Worm (Caenorhabditis elegans): ENCODE measurements around the gene F37B4.15.

Gene F37B4.15

ce11 chrV:2872947-2873346, 19.1 kb upstream of the F37B4.15 start:
- TF ChIP-seq madf-3 (GFP tag; IDR thresholded peaks at IDR 0.05) (0 out of 2 replicates have a peak, but pooled peaks have one; percentile 20), let-526 (GFP tag; IDR thresholded peaks at IDR 0.05) (no peak), pha-4 (tag; optimal IDR thresholded peaks at IDR 0.05) (no peak), F23B12.7 (tag; optimal IDR thresholded peaks at IDR 0.05; ENCODE audit: insufficient read depth) (no peak), ztf-25 (GFP tag; IDR thresholded peaks at IDR 0.05) (no peak), lin-35 (GFP tag; optimal IDR thresholded peaks at IDR 0.05) (no peak), F49E8.2 (tag; optimal IDR thresholded peaks at IDR 0.05; ENCODE audit: insufficient read depth) (no peak), F37B4.10 (GFP tag; IDR thresholded peaks at IDR 0.05) (peak; percentile 98), T26A5.8 (tag; optimal IDR thresholded peaks at IDR 0.05) (no peak), B0261.1 (tag; optimal IDR thresholded peaks at IDR 0.05) (no peak), ceh-100 (GFP tag; IDR thresholded peaks at IDR 0.05) (no peak), nhr-179 (tag; optimal IDR thresholded peaks at IDR 0.05) (no peak), F33H1.4 (GFP tag; IDR thresholded peaks at IDR 0.05) (no peak)

ce11 chrV:2875422-2875821, 16.6 kb upstream of the F37B4.15 start, which contains the start of gene folt-2:
Gene folt-2, minus strand, starts transcription at chrV:2875600.
- peak; percentile 76 for TF ChIP-seq nhr-80 (tag; optimal IDR thresholded peaks at IDR 0.05)
- TF ChIP-seq hrde-1 (tag; optimal IDR thresholded peaks at IDR 0.05; ENCODE audit: borderline replicate concordance) = no peak
- peak; percentile 5 for TF ChIP-seq atf-7 (tag; optimal IDR thresholded peaks at IDR 0.05)

ce11 chrV:2876188-2876831, 15.7 kb upstream of the F37B4.15 start:
- TF ChIP-seq F52B5.7 (tag; optimal IDR thresholded peaks at IDR 0.05) (peak; percentile 0), F37B4.10 (GFP tag; IDR thresholded peaks at IDR 0.05) (peak; percentile 95; the same call in 1 of the 2 replicates), ceh-27 (GFP tag; optimal IDR thresholded peaks at IDR 0.05) (no peak)

- TF ChIP-seq F57A8.1 (GFP tag; optimal IDR thresholded peaks at IDR 0.05) (no peak), hmg-1.2 (GFP tag; IDR thresholded peaks at IDR 0.05) (no peak), K12H6.12 (tag; optimal IDR thresholded peaks at IDR 0.05) (no peak), hrde-1 (tag; optimal IDR thresholded peaks at IDR 0.05; ENCODE audit: borderline replicate concordance) (no peak), F55B11.4 (tag; optimal IDR thresholded peaks at IDR 0.05; ENCODE audit: borderline replicate concordance, insufficient read depth) (no peak), zfh-2 (GFP tag; conservative IDR thresholded peaks at IDR 0.05) (no peak), ztf-18 (tag; optimal IDR thresholded peaks at IDR 0.05) (no peak), ztf-28 (GFP tag; IDR thresholded peaks at IDR 0.05) (no peak), ama-1 (optimal IDR thresholded peaks at IDR 0.05) (no peak), ama-1 (GFP tag; optimal IDR thresholded peaks at IDR 0.05) (no peak), ekl-4 (GFP tag; IDR thresholded peaks at IDR 0.05) (no peak), unc-130 (GFP tag; optimal IDR thresholded peaks at IDR 0.05) (no peak), F49E8.2 (tag; optimal IDR thresholded peaks at IDR 0.05; ENCODE audit: insufficient read depth) (no peak), him-1 (tag; optimal IDR thresholded peaks at IDR 0.05) (no peak), unc-62 (GFP tag; optimal IDR thresholded peaks at IDR 0.05) (no peak), F22D6.2 (tag; optimal IDR thresholded peaks at IDR 0.05) (no peak), hlh-12 (tag; optimal IDR thresholded peaks at IDR 0.05) (no peak), ceh-40 (GFP tag; IDR thresholded peaks at IDR 0.05) (no peak), mxl-1 (tag; optimal IDR thresholded peaks at IDR 0.05) (no peak), nhr-120 (GFP tag; IDR thresholded peaks at IDR 0.05) (no peak)
Observed at ce11 chrV:2877509-2877908, 14.5 kb upstream of the F37B4.15 start, which contains the start of gene F37B4.10. Gene F37B4.10, minus strand, starts transcription at chrV:2877609.

Measured in whole organism, young adult.